Worm (Caenorhabditis elegans): ENCODE data around the gene peli-1.

- no peak for TF ChIP-seq nhr-11 (tag; optimal IDR thresholded peaks at IDR 0.05)
- no peak for TF ChIP-seq nhr-77 (tag; optimal IDR thresholded peaks at IDR 0.05)
- TF ChIP-seq ama-1 (optimal IDR thresholded peaks at IDR 0.05) = no peak
- no peak for TF ChIP-seq snpc-4 (tag; optimal IDR thresholded peaks at IDR 0.05)
- no peak for TF ChIP-seq fkh-10 (GFP tag; optimal IDR thresholded peaks at IDR 0.05)
Observed at ce11 chrV:5672270-5672669, 33.3 kb upstream of the peli-1 start.

Data from whole organism, L3 larva.